Fruit fly (Drosophila melanogaster) whole organism, prepupa: Measurements from ENCODE around the gene CG31926.

ENCODE experiments used
- CG11902 ChIP-seq: fragments of 200-800 bp; sonication (Bioruptor generic); optimal IDR thresholded peaks from 3 replicates; lab custom pipeline; 2016; ENCODE audit warnings: missing biosample characterization, missing genetic modification characterization
- CG3032 ChIP-seq: fragments of 200-800 bp; optimal IDR thresholded peaks from 2 replicates; lab custom pipeline; 2019; ENCODE audit warnings: missing biosample characterization, mild to moderate bottlenecking, missing genetic modification characterization, moderate library complexity
- CG31627 ChIP-seq: fragments of 200-800 bp; sonication (Bioruptor generic); optimal IDR thresholded peaks from 3 replicates; lab custom pipeline; 2016; ENCODE audit warnings: missing biosample characterization, missing genetic modification characterization
- CG8119 ChIP-seq: fragments of 200-800 bp; sonication (Bioruptor generic); IDR thresholded peaks from 3 replicates; pipeline ENCODE4 v1.3.6; 2022; ENCODE audit warnings: missing biosample characterization, missing genetic modification characterization
- Gug ChIP-seq: fragments of 200-800 bp; sonication (Bioruptor generic); IDR thresholded peaks from 2 replicates; pipeline ENCODE4 v1.3.6; 2022; ENCODE audit warnings: missing biosample characterization, missing genetic modification characterization
- Hr39 ChIP-seq: fragments of 200-800 bp; sonication (Bioruptor generic); optimal IDR thresholded peaks from 2 replicates; lab custom pipeline; 2016; ENCODE audit warnings: missing biosample characterization, missing genetic modification characterization
- OdsH ChIP-seq: fragments of 200-800 bp; sonication (Bioruptor generic); optimal IDR thresholded peaks from 3 replicates; lab custom pipeline; 2016; ENCODE audit warnings: missing biosample characterization, missing genetic modification characterization
- dsx ChIP-seq: fragments of 200-800 bp; optimal IDR thresholded peaks from 3 replicates; lab custom pipeline; 2019; ENCODE audit warnings: missing biosample characterization, mild to moderate bottlenecking, missing genetic modification characterization, moderate library complexity; ENCODE audit not compliant: poor library complexity, severe bottlenecking
- fd59A ChIP-seq: fragments of 200-800 bp; sonication (Bioruptor generic); optimal IDR thresholded peaks from 2 replicates; lab custom pipeline; 2017; ENCODE audit warnings: missing biosample characterization, mild to moderate bottlenecking, missing genetic modification characterization, missing genetic modification reagents
- pdm3 ChIP-seq: fragments of 200-800 bp; sonication (Bioruptor generic); optimal IDR thresholded peaks from 3 replicates; lab custom pipeline; 2016; ENCODE audit warnings: missing biosample characterization, missing genetic modification characterization
- ss ChIP-seq, 2 experiments: fragments of 200-800 bp; sonication (Bioruptor generic); optimal IDR thresholded peaks; 2 replicates in 1 of 2; 3 replicates in 1 of 2; lab custom pipeline; 2017 to 2018; ENCODE audit warnings: mild to moderate bottlenecking in 2 of 2, missing biosample characterization in 2 of 2, missing genetic modification characterization in 2 of 2, moderate library complexity in 1 of 2
- topi ChIP-seq: fragments of 200-800 bp; sonication (Bioruptor generic); optimal IDR thresholded peaks from 3 replicates; lab custom pipeline; 2016; ENCODE audit warnings: missing biosample characterization, missing genetic modification characterization

dm6 chr2L:1518022-1518421 lies 22.8 kb downstream of the CG31926 start, which contains the start of gene halo:
- no peak for TF ChIP-seq dsx
- no peak for TF ChIP-seq CG31627
- TF ChIP-seq topi: no peak
- no peak for TF ChIP-seq Hr39 (GFP tag; lab: Kevin White, UChicago)
- no peak for TF ChIP-seq fd59A
- no peak for TF ChIP-seq pdm3 (GFP tag; lab: Kevin White, UChicago)
- TF ChIP-seq Gug (GFP tag; lab: Robert Waterston, UW): no peak
- TF ChIP-seq ss (GFP tag; optimal IDR thresholded peaks at IDR 0.05; lab: Kevin White, UChicago): no peak
- no peak for TF ChIP-seq OdsH
- no peak for TF ChIP-seq CG8119 (GFP tag; lab: Robert Waterston, UW)
- no peak for TF ChIP-seq CG11902 (GFP tag; lab: Kevin White, UChicago)
- TF ChIP-seq CG3032: no peak
